Fruit fly (Drosophila melanogaster) whole organism: Measurements from ENCODE around the gene gdl-ORF39.

Experiments used
- CG8478 ChIP-seq: fragments of >200 bp; optimal IDR thresholded peaks from 2 replicates; lab custom pipeline; 2018; ENCODE audit warnings: inconsistent platforms
- pan ChIP-seq: fragments of >200 bp; optimal IDR thresholded peaks from 2 replicates; lab custom pipeline; 2017
- usp ChIP-seq: fragments of >200 bp; optimal IDR thresholded peaks from 2 replicates; lab custom pipeline; 2017; ENCODE audit warnings: missing biosample characterization, missing genetic modification characterization, mixed read lengths

DNA sequence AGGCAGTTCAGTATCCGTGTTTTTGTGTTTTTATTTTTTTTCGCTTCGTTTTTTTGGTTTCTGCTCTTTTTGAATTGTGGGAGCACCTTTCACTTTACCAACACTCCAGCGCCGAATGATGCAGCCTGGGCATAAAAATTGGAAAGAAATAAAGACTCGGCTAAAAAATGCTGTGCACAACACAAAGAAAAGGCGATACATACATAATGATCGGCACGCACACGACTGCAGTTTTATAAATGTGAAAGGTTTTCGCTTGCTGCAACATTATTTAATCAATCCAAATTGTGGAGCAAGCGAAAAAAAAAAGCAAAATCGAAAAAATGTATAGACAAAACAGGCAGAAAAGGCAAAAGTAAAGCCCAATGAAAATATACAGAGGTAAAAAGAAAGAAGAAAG is 33.8 kb downstream of the gdl-ORF39 start:
- TF ChIP-seq pan (lab: Kevin White, UChicago): no peak
- no peak for TF ChIP-seq usp
- TF ChIP-seq CG8478 (lab: Kevin White, UChicago): no peak
